Fruit fly (Drosophila melanogaster) whole organism, embryonic: Measurements from ENCODE around the gene CG43886.

Source experiments
- Antp ChIP-seq: fragments of 200-800 bp; sonication (Bioruptor generic); optimal IDR thresholded peaks from 3 replicates; lab custom pipeline; 2016; ENCODE audit warnings: missing biosample characterization, missing genetic modification characterization
- Atf6 ChIP-seq: fragments of 200-800 bp; sonication (Bioruptor generic); IDR thresholded peaks from 2 replicates; pipeline ENCODE4 v1.3.6; 2022; ENCODE audit warnings: missing biosample characterization, missing genetic modification characterization
- BEAF-32 ChIP-seq: fragments of 200-800 bp; sonication (Bioruptor generic); optimal IDR thresholded peaks from 3 replicates; lab custom pipeline; 2017; ENCODE audit warnings: missing biosample characterization, missing genetic modification characterization, mild to moderate bottlenecking, moderate library complexity, missing genetic modification reagents
- CG11247 ChIP-seq: fragments of 200-800 bp; sonication (Bioruptor generic); IDR thresholded peaks from 2 replicates; pipeline ENCODE4 v1.3.6; 2022; ENCODE audit warnings: missing biosample characterization, missing genetic modification characterization
- CG11504 ChIP-seq: fragments of 200-800 bp; sonication (Bioruptor generic); optimal IDR thresholded peaks from 3 replicates; lab custom pipeline; 2019; ENCODE audit warnings: missing biosample characterization, mild to moderate bottlenecking, missing genetic modification characterization, moderate library complexity
- CG11695 ChIP-seq: fragments of 200-800 bp; sonication (Bioruptor generic); IDR thresholded peaks from 3 replicates; pipeline ENCODE4 v1.3.6; 2022; ENCODE audit warnings: missing biosample characterization, missing genetic modification characterization
- CG15601 ChIP-seq: fragments of 200-800 bp; sonication (Bioruptor generic); optimal IDR thresholded peaks from 3 replicates; lab custom pipeline; 2019; ENCODE audit warnings: missing biosample characterization, mild to moderate bottlenecking, missing genetic modification characterization, moderate library complexity
- CG15696 ChIP-seq: fragments of 200-800 bp; sonication (Bioruptor generic); optimal IDR thresholded peaks from 2 replicates; lab custom pipeline; 2019; ENCODE audit warnings: missing biosample characterization, mild to moderate bottlenecking, missing genetic modification characterization, moderate library complexity
- CG1603 ChIP-seq: fragments of 200-800 bp; sonication (Bioruptor generic); optimal IDR thresholded peaks from 2 replicates; lab custom pipeline; 2019; ENCODE audit warnings: missing biosample characterization, mild to moderate bottlenecking, missing genetic modification characterization, moderate library complexity
- CG17802 ChIP-seq: fragments of 200-800 bp; sonication (Bioruptor generic); optimal IDR thresholded peaks from 2 replicates; lab custom pipeline; 2018; ENCODE audit warnings: missing biosample characterization, mild to moderate bottlenecking, missing genetic modification characterization, moderate library complexity
- CG18011 ChIP-seq: fragments of 200-800 bp; sonication (Bioruptor generic); optimal IDR thresholded peaks from 2 replicates; lab custom pipeline; 2017; ENCODE audit warnings: missing biosample characterization, missing genetic modification characterization, mild to moderate bottlenecking, moderate library complexity, missing genotype
- CG18476 ChIP-seq: fragments of 200-800 bp; sonication (Bioruptor generic); optimal IDR thresholded peaks from 2 replicates; lab custom pipeline; 2016; ENCODE audit warnings: missing biosample characterization, mild to moderate bottlenecking, missing genetic modification characterization
- CG33213 ChIP-seq: fragments of 200-800 bp; sonication (Bioruptor generic); optimal IDR thresholded peaks from 3 replicates; lab custom pipeline; 2016; ENCODE audit warnings: missing biosample characterization, missing genetic modification characterization
- CG34376 ChIP-seq: fragments of 200-800 bp; sonication (Bioruptor generic); optimal IDR thresholded peaks from 2 replicates; lab custom pipeline; 2018; ENCODE audit warnings: missing biosample characterization, mild to moderate bottlenecking, missing genetic modification characterization
- CG4282 ChIP-seq: fragments of 200-800 bp; sonication (Bioruptor generic); optimal IDR thresholded peaks from 2 replicates; lab custom pipeline; 2016; ENCODE audit warnings: missing biosample characterization, missing genetic modification characterization
- CG4854 ChIP-seq: fragments of 200-800 bp; sonication (Bioruptor generic); optimal IDR thresholded peaks from 2 replicates; lab custom pipeline; 2016; ENCODE audit warnings: missing biosample characterization, missing genetic modification characterization, inconsistent platforms
- CG6272 ChIP-seq: fragments of 200-800 bp; sonication (Bioruptor generic); IDR thresholded peaks from 2 replicates; pipeline ENCODE4 v1.3.6; 2022; ENCODE audit warnings: missing biosample characterization, missing genetic modification characterization
- CG6854 ChIP-seq: fragments of 200-800 bp; sonication (Bioruptor generic); optimal IDR thresholded peaks from 3 replicates; lab custom pipeline; 2017; ENCODE audit warnings: missing biosample characterization, mild to moderate bottlenecking, missing genetic modification characterization
- CG7556 ChIP-seq: fragments of 200-800 bp; sonication (Bioruptor generic); optimal IDR thresholded peaks from 2 replicates; lab custom pipeline; 2017; ENCODE audit warnings: missing biosample characterization, mild to moderate bottlenecking, missing genetic modification characterization
- D ChIP-seq, 2 experiments: fragments of 200-800 bp in 1 of 2; fragments of >200 bp in 1 of 2; sonication (Bioruptor generic) in 1 of 2; optimal IDR thresholded peaks; 2 replicates in 1 of 2; 3 replicates in 1 of 2; lab custom pipeline; 2017; ENCODE audit warnings: mild to moderate bottlenecking in 1 of 2, missing biosample characterization in 1 of 2, missing genetic modification characterization in 1 of 2, missing genetic modification reagents in 1 of 2
- Dad ChIP-seq: fragments of 200-800 bp; sonication (Bioruptor generic); optimal IDR thresholded peaks from 3 replicates; lab custom pipeline; 2016; ENCODE audit warnings: missing biosample characterization, missing genetic modification characterization
- E2f1 ChIP-seq: fragments of 200-800 bp; sonication (Bioruptor generic); IDR thresholded peaks from 2 replicates; pipeline ENCODE4 v1.3.6; 2022; ENCODE audit warnings: missing biosample characterization, missing genetic modification characterization
- Elba2 ChIP-seq: fragments of 200-800 bp; sonication (Bioruptor generic); optimal IDR thresholded peaks from 3 replicates; lab custom pipeline; 2016; ENCODE audit warnings: missing biosample characterization, missing genetic modification characterization
- Fer2 ChIP-seq: fragments of 200-800 bp; sonication (Bioruptor generic); optimal IDR thresholded peaks from 2 replicates; lab custom pipeline; 2018; ENCODE audit warnings: missing biosample characterization, mild to moderate bottlenecking, missing genetic modification characterization, moderate library complexity
- GATAe ChIP-seq: fragments of 200-800 bp; sonication (Bioruptor generic); conservative IDR thresholded peaks from 2 replicates; pipeline ENCODE4 v1.3.6; 2022; ENCODE audit warnings: missing biosample characterization, missing genetic modification characterization
- H15 ChIP-seq: fragments of 200-800 bp; sonication (Bioruptor generic); IDR thresholded peaks from 3 replicates; pipeline ENCODE4 v1.3.6; 2022; ENCODE audit warnings: missing biosample characterization, missing genetic modification characterization
- Hr39 ChIP-seq: fragments of >200 bp; optimal IDR thresholded peaks from 2 replicates; lab custom pipeline; 2017
- NFAT ChIP-seq: fragments of 200-800 bp; sonication (Bioruptor generic); IDR thresholded peaks from 2 replicates; pipeline ENCODE4 v1.3.6; 2022; ENCODE audit warnings: missing biosample characterization, missing genetic modification characterization
- Nf-YC ChIP-seq: fragments of 200-800 bp; optimal IDR thresholded peaks from 3 replicates; lab custom pipeline; 2019; ENCODE audit warnings: missing biosample characterization, mild to moderate bottlenecking, missing genetic modification characterization, moderate library complexity
- Rfx ChIP-seq: fragments of 200-800 bp; sonication (Bioruptor generic); IDR thresholded peaks from 2 replicates; pipeline ENCODE4 v1.3.6; 2022; ENCODE audit warnings: missing biosample characterization, missing genetic modification characterization
- Taf1 ChIP-seq: fragments of 200-800 bp; sonication (Bioruptor generic); IDR thresholded peaks from 2 replicates; pipeline ENCODE4 v1.3.6; 2022; ENCODE audit warnings: missing biosample characterization, missing genetic modification characterization
- Tbp ChIP-seq: fragments of >200 bp; optimal IDR thresholded peaks from 2 replicates; lab custom pipeline; 2018; ENCODE audit warnings: missing biosample characterization, missing genetic modification characterization
- abd-A ChIP-seq: fragments of 200-800 bp; sonication (Bioruptor generic); optimal IDR thresholded peaks from 3 replicates; lab custom pipeline; 2019; ENCODE audit warnings: missing biosample characterization, mild to moderate bottlenecking, missing genetic modification characterization, moderate library complexity
- danr ChIP-seq: fragments of 200-800 bp; sonication (Bioruptor generic); IDR thresholded peaks from 2 replicates; pipeline ENCODE4 v1.3.6; 2022; ENCODE audit warnings: missing biosample characterization, missing genetic modification characterization
- esg ChIP-seq: fragments of 200-800 bp; sonication (Bioruptor generic); conservative IDR thresholded peaks from 2 replicates; pipeline ENCODE4 v1.3.6; 2022; ENCODE audit warnings: missing biosample characterization, missing genetic modification characterization
- fd102C ChIP-seq: fragments of 200-800 bp; sonication (Bioruptor generic); optimal IDR thresholded peaks from 2 replicates; lab custom pipeline; 2018; ENCODE audit warnings: missing biosample characterization, mild to moderate bottlenecking, missing genetic modification characterization, moderate library complexity
- gem ChIP-seq: fragments of 200-800 bp; sonication (Bioruptor generic); optimal IDR thresholded peaks from 2 replicates; lab custom pipeline; 2019; ENCODE audit warnings: missing biosample characterization, mild to moderate bottlenecking, missing genetic modification characterization, moderate library complexity
- her ChIP-seq: fragments of 200-800 bp; sonication (Bioruptor generic); optimal IDR thresholded peaks from 2 replicates; lab custom pipeline; 2016; ENCODE audit warnings: missing biosample characterization, missing genetic modification characterization
- lab ChIP-seq: fragments of 200-800 bp; sonication (Bioruptor generic); optimal IDR thresholded peaks from 3 replicates; lab custom pipeline; 2017; ENCODE audit warnings: missing biosample characterization, missing genetic modification characterization, mild to moderate bottlenecking, moderate library complexity, missing genetic modification reagents
- lbe ChIP-seq: fragments of 200-800 bp; sonication (Bioruptor generic); optimal IDR thresholded peaks from 2 replicates; lab custom pipeline; 2016; ENCODE audit warnings: missing biosample characterization, mild to moderate bottlenecking, missing genetic modification characterization
- pb ChIP-seq: fragments of 200-800 bp; sonication (Bioruptor generic); optimal IDR thresholded peaks from 3 replicates; lab custom pipeline; 2016; ENCODE audit warnings: missing biosample characterization, missing genetic modification characterization
- pho ChIP-seq: fragments of 200-800 bp; sonication (Bioruptor generic); optimal IDR thresholded peaks from 2 replicates; lab custom pipeline; 2016; ENCODE audit warnings: missing biosample characterization, missing genetic modification characterization
- sisA ChIP-seq: fragments of 200-800 bp; sonication (Bioruptor generic); IDR thresholded peaks from 2 replicates; pipeline ENCODE4 v1.3.6; 2022; ENCODE audit warnings: missing biosample characterization, missing genetic modification characterization
- slbo ChIP-seq: fragments of 200-800 bp; sonication (Bioruptor generic); IDR thresholded peaks from 2 replicates; pipeline ENCODE4 v1.3.6; 2022; ENCODE audit warnings: missing biosample characterization, missing genetic modification characterization
- sug ChIP-seq: fragments of 200-800 bp; optimal IDR thresholded peaks from 2 replicates; lab custom pipeline; 2019; ENCODE audit warnings: missing biosample characterization, mild to moderate bottlenecking, missing genetic modification characterization, moderate library complexity
- ttk ChIP-seq: fragments of 200-800 bp; sonication (Bioruptor generic); IDR thresholded peaks from 2 replicates; pipeline ENCODE4 v2.1.2; 2022; ENCODE audit warnings: missing biosample characterization, missing genetic modification characterization
- tup ChIP-seq: fragments of 200-800 bp; sonication (Bioruptor generic); optimal IDR thresholded peaks from 2 replicates; lab custom pipeline; 2016; ENCODE audit warnings: missing biosample characterization, mild to moderate bottlenecking, missing genetic modification characterization, moderate library complexity
- wor ChIP-seq: fragments of 200-800 bp; sonication (Bioruptor generic); IDR thresholded peaks from 2 replicates; pipeline ENCODE4 v1.3.6; 2022; ENCODE audit warnings: missing biosample characterization, missing genetic modification characterization

CG43886 gene

dm6 chr3L:8153206-8153996, 6.2 kb downstream of the CG43886 start (continued):
- no peak for TF ChIP-seq CG18011
- no peak for TF ChIP-seq CG15601 (tag; lab: Kevin White, UChicago)
- no peak for TF ChIP-seq CG15696 (tag; lab: Kevin White, UChicago)
- no peak for TF ChIP-seq D (optimal IDR thresholded peaks at IDR 0.05; lab: Kevin White, UChicago)
- peak; percentile 30 for TF ChIP-seq D (GFP tag; optimal IDR thresholded peaks at IDR 0.05; lab: Kevin White, UChicago)
- no peak for TF ChIP-seq BEAF-32 (GFP tag; lab: Kevin White, UChicago)
- TF ChIP-seq abd-A: no peak
- TF ChIP-seq danr (GFP tag; lab: Robert Waterston, UW): 0 out of 2 replicates have a peak, but pooled peaks have one; percentile 23
- TF ChIP-seq lab (GFP tag; lab: Kevin White, UChicago): peak; percentile 47
- peak; percentile 80 for TF ChIP-seq CG11504 (tag; lab: Kevin White, UChicago)
- TF ChIP-seq Nf-YC: no peak
- peak; percentile 54; the same call in 1 of the 2 replicates for TF ChIP-seq esg (GFP tag; lab: Robert Waterston, UW)
- no peak for TF ChIP-seq CG7556 (GFP tag; lab: Kevin White, UChicago)
- TF ChIP-seq ttk (GFP tag; lab: Robert Waterston, UW): peak; percentile 66; the same call in 1 of the 2 replicates
- TF ChIP-seq Taf1: no peak
- no peak for TF ChIP-seq CG6272
- TF ChIP-seq sisA (GFP tag; lab: Robert Waterston, UW): peak; percentile 68
- no peak for TF ChIP-seq GATAe (GFP tag; lab: Robert Waterston, UW)
- no peak for TF ChIP-seq E2f1 (GFP tag; lab: Robert Waterston, UW)
- peak; percentile 66 for TF ChIP-seq gem (tag; lab: Kevin White, UChicago)
- peak; percentile 3 for TF ChIP-seq CG4854
- peak; percentile 32 for TF ChIP-seq Antp (GFP tag; lab: Kevin White, UChicago)
- no peak for TF ChIP-seq sug (tag; lab: Kevin White, UChicago)
- TF ChIP-seq CG1603 (tag; lab: Kevin White, UChicago): peak; percentile 63
- peak; percentile 22; the same call in 1 of the 2 replicates for TF ChIP-seq Rfx (GFP tag; lab: Robert Waterston, UW)
- no peak for TF ChIP-seq her (GFP tag; lab: Kevin White, UChicago)
- no peak for TF ChIP-seq pho
- TF ChIP-seq Hr39 (lab: Kevin White, UChicago): no peak
- TF ChIP-seq NFAT (GFP tag; lab: Robert Waterston, UW): no peak
- no peak for TF ChIP-seq Tbp (GFP tag; lab: Kevin White, UChicago)
- peak; percentile 41 for TF ChIP-seq CG33213
- peak; percentile 23 for TF ChIP-seq CG18476 (GFP tag; lab: Kevin White, UChicago)
- no peak for TF ChIP-seq tup
- TF ChIP-seq CG4282 (GFP tag; lab: Kevin White, UChicago): no peak
- 0 out of 3 replicates have a peak, but pooled peaks have one; percentile 45 for TF ChIP-seq CG11695 (GFP tag; lab: Robert Waterston, UW)
- TF ChIP-seq CG6854 (GFP tag; lab: Kevin White, UChicago): no peak
- TF ChIP-seq wor: peak; percentile 39; the same call in 1 of the 2 replicates
- peak; percentile 23 for TF ChIP-seq Dad (GFP tag; lab: Kevin White, UChicago)
- no peak for TF ChIP-seq CG34376
- no peak; the same call in 1 of the 2 replicates for TF ChIP-seq CG11247 (GFP tag; lab: Robert Waterston, UW)
- TF ChIP-seq H15 (GFP tag; lab: Robert Waterston, UW): peak; percentile 53; the same call in 1 of the 3 replicates
- TF ChIP-seq slbo (GFP tag; lab: Robert Waterston, UW): peak; percentile 51
- TF ChIP-seq Atf6: no peak
- TF ChIP-seq pb (GFP tag; lab: Kevin White, UChicago): no peak
- no peak for TF ChIP-seq CG17802 (tag; lab: Kevin White, UChicago)
- no peak for TF ChIP-seq fd102C (GFP tag; lab: Kevin White, UChicago)
- no peak for TF ChIP-seq Fer2 (tag; lab: Kevin White, UChicago)
- TF ChIP-seq lbe (GFP tag; lab: Kevin White, UChicago): no peak
- no peak for TF ChIP-seq Elba2 (GFP tag; lab: Kevin White, UChicago)
